Worm (Caenorhabditis elegans) whole organism, L4 larva: Measurements from ENCODE around the gene F09A5.3.

ENCODE experiments used
- R02D3.7 ChIP-seq: fragments of 150-350 bp; sonication (generic microtip); optimal IDR thresholded peaks from 3 replicates; lab custom pipeline; 2014; ENCODE audit warnings: missing biosample characterization, missing genetic modification characterization
- dve-1 ChIP-seq: sonication (generic microtip); optimal IDR thresholded peaks from 2 replicates; lab custom pipeline; 2017; ENCODE audit warnings: antibody characterized with exemption, mild to moderate bottlenecking, missing genetic modification characterization, missing compliant biosample characterization; ENCODE audit not compliant: insufficient read depth
- fkh-10 ChIP-seq: fragments of 150-350 bp; optimal IDR thresholded peaks from 2 replicates; lab custom pipeline; 2014; ENCODE audit warnings: missing biosample characterization, missing genetic modification reagents, missing genetic modification characterization
- fos-1 ChIP-seq: fragments of 150-350 bp; optimal IDR thresholded peaks from 2 replicates; lab custom pipeline; 2014; ENCODE audit warnings: missing biosample characterization, missing genetic modification characterization
- lin-39 ChIP-seq: fragments of 150-350 bp; optimal IDR thresholded peaks from 2 replicates; lab custom pipeline; 2014; ENCODE audit warnings: missing biosample characterization, missing genetic modification reagents, missing genetic modification characterization
- madf-5 ChIP-seq, 2 experiments: fragments of 200-800 bp; sonication (Bioruptor generic); IDR thresholded peaks; 2 replicates each; pipeline ENCODE4 v1.3.6; 2022; ENCODE audit warnings: missing compliant biosample characterization in 2 of 2, missing genetic modification characterization in 2 of 2
- nhr-10 ChIP-seq: fragments of 150-350 bp; optimal IDR thresholded peaks from 2 replicates; lab custom pipeline; 2014; ENCODE audit warnings: missing biosample characterization, missing genetic modification characterization
- nhr-25 ChIP-seq: sonication (generic microtip); optimal IDR thresholded peaks from 2 replicates; lab custom pipeline; 2017; ENCODE audit warnings: missing genetic modification characterization, mild to moderate bottlenecking, missing compliant biosample characterization, antibody characterized with exemption, moderate library complexity, borderline replicate concordance; ENCODE audit not compliant: insufficient read depth
- unc-39 ChIP-seq: sonication (generic microtip); optimal IDR thresholded peaks from 2 replicates; lab custom pipeline; 2017; ENCODE audit warnings: missing biosample characterization, missing genetic modification characterization
- zfp-2 ChIP-seq: sonication (generic microtip); optimal IDR thresholded peaks from 2 replicates; lab custom pipeline; 2016; ENCODE audit warnings: mild to moderate bottlenecking, missing genetic modification characterization, missing compliant biosample characterization
- zip-11 ChIP-seq: fragments of 200-800 bp; sonication (Bioruptor generic); IDR thresholded peaks from 2 replicates; pipeline ENCODE4 v1.3.6; 2022; ENCODE audit warnings: missing genetic modification characterization, missing compliant biosample characterization

ce11 chrX:13122191-13122590, 19.2 kb upstream of the F09A5.3 start, which contains the start of gene snx-17:
- no peak for TF ChIP-seq R02D3.7
- TF ChIP-seq nhr-25 (tag; lab: Kevin White, UChicago): no peak
- no peak for TF ChIP-seq fkh-10 (GFP tag; lab: Kevin White, UChicago)
- no peak for TF ChIP-seq fos-1 (tag; lab: Kevin White, UChicago)
- TF ChIP-seq nhr-10 (tag; lab: Kevin White, UChicago): no peak
- TF ChIP-seq zfp-2: no peak
- TF ChIP-seq lin-39 (tag; lab: Kevin White, UChicago): no peak
- no peak for TF ChIP-seq unc-39 (tag; lab: Kevin White, UChicago)
- no peak for TF ChIP-seq zip-11 (GFP tag; lab: Robert Waterston, UW)
- TF ChIP-seq dve-1 (tag; lab: Kevin White, UChicago): no peak
- no peak for TF ChIP-seq madf-5 (GFP tag; IDR thresholded peaks at IDR 0.05; lab: Robert Waterston, UW)
